Worm (Caenorhabditis elegans): ENCODE data around the gene R07E3.1.

DNA sequence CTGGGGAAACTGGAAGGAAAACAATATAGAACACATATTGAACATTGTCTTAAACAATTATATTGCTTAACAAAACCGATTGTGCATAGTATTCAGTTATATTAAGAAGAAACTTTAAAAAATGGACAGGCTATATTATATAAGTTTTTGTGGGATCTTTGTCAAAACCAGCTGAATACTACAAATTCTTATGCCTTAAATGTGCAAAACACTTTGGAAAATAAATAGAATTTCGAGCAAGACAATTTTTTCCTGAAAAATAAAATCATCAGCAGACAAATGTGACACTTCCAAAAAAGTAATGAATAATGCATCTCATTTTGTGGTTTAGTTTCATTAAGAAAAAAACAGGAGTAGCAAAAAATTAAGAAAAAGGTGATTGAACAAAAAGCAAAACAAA, 43.6 kb downstream of the R07E3.1 start:
- TF ChIP-seq nfya-2 (GFP tag; IDR thresholded peaks at IDR 0.05) (no peak), dpff-1 (tag; optimal IDR thresholded peaks at IDR 0.05) (no peak), unc-62 (GFP tag; optimal IDR thresholded peaks at IDR 0.05) (no peak)

Data from whole organism, young adult.